Fruit fly (Drosophila melanogaster): ENCODE measurements around the gene CG7778.
A peak's percentile ranks its signal among the peaks of the same experiment; 100 is the strongest.

CG7778 gene

dm6 chr2L:8384108-8384601 lies 37.7 kb downstream of the CG7778 start, which contains the start of the genes Dad1 and CG13384 (continued):
- TF ChIP-seq unpg (GFP tag; optimal IDR thresholded peaks at IDR 0.05) (peak; percentile 93), stc (GFP tag; IDR thresholded peaks at IDR 0.05) (peak; percentile 89), Hand (GFP tag; optimal IDR thresholded peaks at IDR 0.05) (peak; percentile 92), fd3F (GFP tag; optimal IDR thresholded peaks at IDR 0.05) (peak; percentile 92), Side (GFP tag; optimal IDR thresholded peaks at IDR 0.05) (no peak), CG42726 (GFP tag; IDR thresholded peaks at IDR 0.05; ENCODE audit: partially characterized antibody) (peak; percentile 49; the same call in 1 of the 2 replicates), slp2 (GFP tag; optimal IDR thresholded peaks at IDR 0.05) (no peak), danr (GFP tag; IDR thresholded peaks at IDR 0.05) (peak; percentile 89), CG14965 (GFP tag; optimal IDR thresholded peaks at IDR 0.05; ENCODE audit: borderline replicate concordance) (no peak), nerfin-1 (tag; optimal IDR thresholded peaks at IDR 0.05) (peak; percentile 90), CG12219 (GFP tag; optimal IDR thresholded peaks at IDR 0.05) (peak; percentile 57), Scr (GFP tag; IDR thresholded peaks at IDR 0.05; ENCODE audit: partially characterized antibody) (peak; percentile 60), CG17829 (tag; optimal IDR thresholded peaks at IDR 0.05) (peak; percentile 96), az2 (GFP tag; optimal IDR thresholded peaks at IDR 0.05) (peak; percentile 92), tin (GFP tag; optimal IDR thresholded peaks at IDR 0.05) (peak; percentile 91), pzg (GFP tag; optimal IDR thresholded peaks at IDR 0.05) (peak; percentile 34), Neu2 (GFP tag; optimal IDR thresholded peaks at IDR 0.05; ENCODE audit: borderline replicate concordance) (no peak), ham (GFP tag; IDR thresholded peaks at IDR 0.05) (peak; percentile 74; the same call in 1 of the 2 replicates), D19A (tag; optimal IDR thresholded peaks at IDR 0.05) (peak; percentile 81), Usf (GFP tag; optimal IDR thresholded peaks at IDR 0.05) (peak; percentile 86), ash1 (GFP tag; optimal IDR thresholded peaks at IDR 0.05) (no peak), chm (GFP tag; IDR thresholded peaks at IDR 0.05) (peak; percentile 70; the same call in 1 of the 2 replicates), Taf1 (GFP tag; IDR thresholded peaks at IDR 0.05) (peak; percentile 83), bbx (GFP tag; IDR thresholded peaks at IDR 0.05; ENCODE audit: partially characterized antibody) (no peak; the same call in 1 of the 2 replicates), tgo (GFP tag; IDR thresholded peaks at IDR 0.05) (peak; percentile 94), maf-S (GFP tag; optimal IDR thresholded peaks at IDR 0.05) (peak; percentile 66), CG8388 (GFP tag; optimal IDR thresholded peaks at IDR 0.05) (peak; percentile 90), Doc3 (GFP tag; IDR thresholded peaks at IDR 0.05; ENCODE audit: partially characterized antibody) (peak; percentile 32; the same call in 1 of the 3 replicates), disco-r (GFP tag; optimal IDR thresholded peaks at IDR 0.05) (no peak), TFAM (GFP tag; optimal IDR thresholded peaks at IDR 0.05) (no peak), Asciz (GFP tag; optimal IDR thresholded peaks at IDR 0.05) (peak; percentile 80), mam (GFP tag; optimal IDR thresholded peaks at IDR 0.05) (peak; percentile 69), Ptx1 (GFP tag; IDR thresholded peaks at IDR 0.05) (peak; percentile 97), slou (GFP tag; optimal IDR thresholded peaks at IDR 0.05) (peak; percentile 88), lbe (GFP tag; optimal IDR thresholded peaks at IDR 0.05) (peak; percentile 90), Dek (tag; optimal IDR thresholded peaks at IDR 0.05) (peak; percentile 96), ATbp (GFP tag; optimal IDR thresholded peaks at IDR 0.05) (peak; percentile 84), pnt (GFP tag; optimal IDR thresholded peaks at IDR 0.05) (no peak), lilli (GFP tag; optimal IDR thresholded peaks at IDR 0.05) (peak; percentile 91), row (GFP tag; IDR thresholded peaks at IDR 0.05) (peak; percentile 99), Dip3 (GFP tag; optimal IDR thresholded peaks at IDR 0.05) (peak; percentile 67), CG15601 (tag; optimal IDR thresholded peaks at IDR 0.05) (peak; percentile 91), dmrt99B (tag; optimal IDR thresholded peaks at IDR 0.05) (peak; percentile 94), Dp (GFP tag; optimal IDR thresholded peaks at IDR 0.05) (peak; percentile 30), Nf-YC (tag; optimal IDR thresholded peaks at IDR 0.05) (peak; percentile 91), Doc2 (GFP tag; IDR thresholded peaks at IDR 0.05) (0 out of 2 replicates have a peak, but pooled peaks have one; percentile 22), CG4707 (GFP tag; optimal IDR thresholded peaks at IDR 0.05) (peak; percentile 24), Myb (GFP tag; optimal IDR thresholded peaks at IDR 0.05) (peak; percentile 28), CG11695 (GFP tag; IDR thresholded peaks at IDR 0.05) (peak; percentile 92), BtbVII (GFP tag; optimal IDR thresholded peaks at IDR 0.05) (peak; percentile 89)

All from whole organism, embryonic.